Worm (Caenorhabditis elegans): ENCODE data around the gene ttr-13.

Gene ttr-13

DNA sequence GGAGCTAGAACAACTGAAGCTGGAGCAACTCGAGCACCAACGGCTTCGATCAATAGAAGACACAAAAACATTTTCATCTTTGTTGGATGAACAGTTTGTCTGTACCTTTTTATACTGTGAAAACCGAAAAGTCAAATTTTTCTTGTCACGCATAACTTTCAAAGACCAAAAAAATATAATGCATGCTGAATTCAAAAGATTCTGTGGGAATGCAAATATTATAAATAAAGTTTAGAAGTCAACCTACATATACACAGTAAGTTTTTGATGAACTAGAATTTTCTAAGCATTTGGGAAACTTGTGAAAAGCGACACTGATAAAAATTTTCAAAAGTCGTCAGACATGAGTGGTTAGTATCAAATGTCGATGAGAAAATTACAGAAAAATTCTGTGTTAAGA is 3.1 kb downstream of the ttr-13 start, which contains the start of gene F46B3.15:
TSS of gene F46B3.15 (minus strand) at position 101 of the 400 bp plus-strand sequence.
- TF ChIP-seq unc-86 (tag; optimal IDR thresholded peaks at IDR 0.05) (no peak), pax-1 (tag; optimal IDR thresholded peaks at IDR 0.05) (no peak), F13H6.1 (tag; optimal IDR thresholded peaks at IDR 0.05) (no peak)

- no peak for TF ChIP-seq ceh-34 (tag; optimal IDR thresholded peaks at IDR 0.05)
Observed at ce11 chrV:20631255-20631654, 5.5 kb downstream of the ttr-13 start, which contains the start of gene F46B3.14. TSS of gene F46B3.14 (minus strand) at chrV:20631355.

DNA sequence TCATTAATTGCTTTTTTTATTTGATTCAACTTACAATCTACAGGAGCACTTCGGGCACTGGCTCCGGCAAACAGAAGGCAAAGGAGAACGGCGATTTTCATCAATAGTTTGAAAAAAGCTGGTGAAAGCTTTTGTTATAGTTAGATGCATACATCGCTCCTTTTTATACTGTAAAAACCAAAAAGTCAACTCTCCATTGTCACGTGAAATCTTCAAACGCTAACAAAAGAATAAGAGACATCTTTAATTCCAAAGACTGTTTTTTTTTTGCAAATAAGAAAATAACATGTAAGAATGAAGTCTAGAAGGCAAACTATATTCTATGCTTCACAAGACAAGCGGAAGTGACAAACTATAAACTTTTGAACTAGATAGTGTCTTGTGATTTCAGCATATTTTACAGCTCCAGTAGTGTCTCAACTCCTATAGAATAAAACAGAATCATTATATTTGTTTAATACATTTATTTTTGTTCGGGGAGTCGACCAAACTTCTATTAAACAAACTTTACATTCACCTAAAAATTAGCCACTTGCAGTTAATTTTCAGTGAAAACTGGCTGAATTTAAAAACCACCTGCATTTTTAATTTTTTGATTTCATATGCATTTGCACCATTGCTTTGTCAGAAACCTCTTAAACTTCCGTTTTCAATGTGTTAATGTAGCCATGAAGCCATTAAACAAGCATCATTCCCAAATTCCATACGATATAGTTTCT is 10.6 kb downstream of the ttr-13 start, which contains the start of the genes F46B3.9 and srz-18:
TSS of gene F46B3.9 (minus strand) at position 101 of the 719 bp plus-strand sequence.
TSS of gene srz-18 (plus strand) at position 669 of the 719 bp plus-strand sequence.
- no peak for TF ChIP-seq madf-2 (tag; optimal IDR thresholded peaks at IDR 0.05)
- no peak for TF ChIP-seq ceh-24 (tag; optimal IDR thresholded peaks at IDR 0.05)

DNA sequence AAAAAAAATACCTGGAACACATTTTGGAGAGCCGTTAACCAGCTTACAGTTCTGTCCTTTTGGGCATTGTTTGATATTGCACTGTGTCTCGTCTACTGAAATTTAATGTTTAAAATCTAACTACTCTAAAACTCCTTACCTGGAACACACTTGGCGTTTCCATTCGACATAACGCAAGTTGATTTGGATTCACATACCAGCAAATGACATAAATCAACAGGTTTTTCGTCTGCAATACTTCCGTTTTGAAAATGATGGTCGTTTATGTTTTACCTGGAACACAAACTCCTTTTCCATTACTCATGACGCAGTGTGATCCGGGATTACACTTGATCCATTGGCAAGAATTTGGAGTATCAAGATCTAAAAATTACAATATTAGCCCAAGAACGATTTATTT is 11.5 kb downstream of the ttr-13 start:
- TF ChIP-seq unc-55 (GFP tag; optimal IDR thresholded peaks at IDR 0.05) (no peak), dve-1 (tag; optimal IDR thresholded peaks at IDR 0.05) (no peak), zip-5 (tag; optimal IDR thresholded peaks at IDR 0.05) (no peak), dmd-4 (tag; optimal IDR thresholded peaks at IDR 0.05; ENCODE audit: borderline replicate concordance) (no peak), elt-2 (tag; optimal IDR thresholded peaks at IDR 0.05) (no peak), T23F11.4 (GFP tag; optimal IDR thresholded peaks at IDR 0.05) (no peak), ref-2 (tag; optimal IDR thresholded peaks at IDR 0.05) (no peak), ceh-31 (tag; optimal IDR thresholded peaks at IDR 0.05) (no peak)

ce11 chrV:20623060-20623459 is 13.7 kb downstream of the ttr-13 start, which contains the start of gene F46B3.8:
TSS of gene F46B3.8 (minus strand) at chrV:20623160.
- TF ChIP-seq C08G9.2 (tag; optimal IDR thresholded peaks at IDR 0.05) (no peak), npax-4 (tag; optimal IDR thresholded peaks at IDR 0.05) (no peak), ama-1 (optimal IDR thresholded peaks at IDR 0.05) (no peak), lim-6 (tag; optimal IDR thresholded peaks at IDR 0.05) (no peak), unc-3 (GFP tag; conservative IDR thresholded peaks at IDR 0.05) (no peak), unc-3 (tag; optimal IDR thresholded peaks at IDR 0.05) (no peak), pat-9 (tag; optimal IDR thresholded peaks at IDR 0.05) (no peak), ceh-6 (GFP tag; optimal IDR thresholded peaks at IDR 0.05) (no peak), unc-42 (tag; optimal IDR thresholded peaks at IDR 0.05) (no peak), sox-4 (tag; optimal IDR thresholded peaks at IDR 0.05) (no peak), tbx-2 (tag; optimal IDR thresholded peaks at IDR 0.05) (no peak), K09A11.1 (tag; optimal IDR thresholded peaks at IDR 0.05; ENCODE audit: insufficient read depth) (no peak), nhr-11 (tag; optimal IDR thresholded peaks at IDR 0.05) (no peak), hlh-6 (tag; optimal IDR thresholded peaks at IDR 0.05) (no peak), hlh-13 (GFP tag; optimal IDR thresholded peaks at IDR 0.05) (no peak), mec-3 (tag; optimal IDR thresholded peaks at IDR 0.05; ENCODE audit: borderline replicate concordance) (no peak), ceh-9 (tag; optimal IDR thresholded peaks at IDR 0.05) (no peak)

ce11 chrV:20618632-20619031 is 18.1 kb downstream of the ttr-13 start, which contains the start of gene F46B3.7:
TSS of gene F46B3.7 (minus strand) at chrV:20618732.
- TF ChIP-seq lim-6 (tag; optimal IDR thresholded peaks at IDR 0.05) (no peak), ceh-18 (tag; optimal IDR thresholded peaks at IDR 0.05) (no peak), nfya-1 (tag; optimal IDR thresholded peaks at IDR 0.05) (no peak), ttx-3 (tag; optimal IDR thresholded peaks at IDR 0.05) (no peak), pat-9 (tag; optimal IDR thresholded peaks at IDR 0.05) (no peak), ceh-24 (tag; optimal IDR thresholded peaks at IDR 0.05) (no peak)
